Worm (Caenorhabditis elegans) whole organism, midembryonic: ENCODE measurements around the gene dnpp-1.

ENCODE experiments used
- T22C8.4 ChIP-seq: fragments of 200-800 bp; sonication (Bioruptor generic); IDR thresholded peaks from 2 replicates; pipeline ENCODE4 v1.3.6; 2022; ENCODE audit warnings: missing genetic modification characterization, missing compliant biosample characterization
- cog-1 ChIP-seq: sonication (generic microtip); optimal IDR thresholded peaks from 2 replicates; lab custom pipeline; 2016; ENCODE audit warnings: missing genetic modification characterization, missing compliant biosample characterization
- flt-1 ChIP-seq: fragments of 200-800 bp; sonication (Bioruptor generic); IDR thresholded peaks from 2 replicates; pipeline ENCODE4 v1.3.6; 2022; ENCODE audit warnings: missing genetic modification characterization, missing compliant biosample characterization
- klf-2 ChIP-seq: fragments of 200-800 bp; sonication (Bioruptor generic); conservative IDR thresholded peaks from 2 replicates; pipeline ENCODE4 v1.3.6; 2022; ENCODE audit warnings: missing genetic modification reagents, missing genetic modification characterization, missing compliant biosample characterization
- med-1 ChIP-seq: sonication (generic microtip); optimal IDR thresholded peaks from 2 replicates; lab custom pipeline; 2017; ENCODE audit warnings: missing genetic modification characterization, mild to moderate bottlenecking, missing compliant biosample characterization, antibody characterized with exemption, missing genetic modification reagents; ENCODE audit not compliant: insufficient read depth
- ref-1 ChIP-seq: fragments of 200-800 bp; sonication (Bioruptor generic); conservative IDR thresholded peaks from 2 replicates; pipeline ENCODE4 v1.3.6; 2022; ENCODE audit warnings: missing genetic modification reagents, missing genetic modification characterization, missing compliant biosample characterization
- tab-1 ChIP-seq: fragments of 200-800 bp; sonication (Bioruptor generic); IDR thresholded peaks from 2 replicates; pipeline ENCODE4 v1.3.6; 2022; ENCODE audit warnings: missing genetic modification characterization, missing compliant biosample characterization
- ztf-23 ChIP-seq: fragments of 200-800 bp; sonication (Bioruptor generic); IDR thresholded peaks from 2 replicates; pipeline ENCODE4 v1.3.6; 2022; ENCODE audit warnings: missing genetic modification reagents, missing genetic modification characterization, missing compliant biosample characterization
- ztf-29 ChIP-seq: fragments of 200-800 bp; sonication (Bioruptor generic); IDR thresholded peaks from 2 replicates; pipeline ENCODE4 v1.3.6; 2022; ENCODE audit warnings: missing genetic modification reagents, missing genetic modification characterization, missing compliant biosample characterization

dnpp-1 gene

DNA sequence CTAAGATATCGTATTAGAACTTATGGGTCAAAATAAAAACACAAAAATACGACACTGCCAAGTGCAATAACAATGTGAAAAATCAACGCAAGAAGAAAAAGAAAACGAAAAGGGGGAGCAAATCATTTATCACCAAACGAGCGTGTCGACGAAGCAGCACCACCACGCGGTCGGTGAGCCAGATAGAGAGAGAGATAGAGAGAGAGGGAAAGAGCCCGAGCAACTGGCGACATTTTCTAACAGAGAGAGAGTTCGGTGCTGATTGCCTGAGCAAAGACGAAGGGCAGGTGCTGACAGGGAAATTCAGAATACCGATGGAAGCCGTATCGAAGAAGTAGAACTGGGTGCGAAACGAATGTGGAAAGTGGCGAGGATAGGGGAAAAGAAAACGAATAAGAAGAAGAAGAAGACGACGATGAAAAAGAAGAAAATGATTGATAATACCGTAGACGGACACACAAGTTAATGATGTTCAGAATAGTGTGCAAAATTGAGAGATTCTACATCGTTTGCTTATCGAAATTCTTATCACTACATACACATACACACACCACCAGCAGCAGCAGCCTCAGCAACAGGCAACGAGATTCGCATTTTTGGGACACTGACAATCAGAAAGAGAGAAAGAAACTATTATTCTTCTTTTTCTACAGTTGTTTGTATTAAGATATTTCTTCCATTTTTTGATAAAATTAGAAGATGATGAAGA lies 28.3 kb downstream of the dnpp-1 start:
- TF ChIP-seq ztf-29 (GFP tag; lab: Robert Waterston, UW) (no peak), tab-1 (GFP tag; lab: Robert Waterston, UW) (no peak), flt-1 (GFP tag; lab: Robert Waterston, UW) (no peak), cog-1 (tag; lab: Kevin White, UChicago) (no peak), klf-2 (GFP tag; lab: Robert Waterston, UW) (no peak), T22C8.4 (GFP tag; lab: Robert Waterston, UW) (no peak), ztf-23 (GFP tag; lab: Robert Waterston, UW) (0 out of 2 replicates have a peak, but pooled peaks have one; percentile 22), med-1 (no peak)

DNA sequence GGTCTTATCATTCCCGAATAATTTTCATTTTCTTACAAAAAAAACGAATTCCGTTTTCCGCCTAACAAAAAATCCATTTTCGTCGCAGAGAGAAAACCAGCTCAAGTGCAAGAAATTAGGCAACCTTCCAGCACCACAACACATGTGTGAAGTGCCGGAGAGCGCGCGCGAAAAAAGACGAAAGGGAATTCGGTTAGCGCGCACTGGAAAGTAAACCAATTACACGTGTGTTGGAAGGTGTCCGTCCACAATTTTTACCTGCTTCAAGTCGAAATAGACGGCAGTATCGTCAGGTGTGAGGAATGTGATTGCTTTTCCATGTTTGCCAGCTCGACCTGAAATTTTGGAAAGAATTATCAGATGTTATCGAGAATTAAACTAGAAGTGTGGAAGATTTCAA lies 28.9 kb downstream of the dnpp-1 start:
- TF ChIP-seq flt-1 (GFP tag; lab: Robert Waterston, UW): no peak
- no peak for TF ChIP-seq ztf-29 (GFP tag; lab: Robert Waterston, UW)
- TF ChIP-seq cog-1 (tag; lab: Kevin White, UChicago): no peak
- TF ChIP-seq ref-1 (GFP tag; lab: Robert Waterston, UW): no peak
- no peak for TF ChIP-seq med-1
- TF ChIP-seq tab-1 (GFP tag; lab: Robert Waterston, UW): no peak
- TF ChIP-seq klf-2 (GFP tag; lab: Robert Waterston, UW): no peak
- no peak for TF ChIP-seq T22C8.4 (GFP tag; lab: Robert Waterston, UW)
- TF ChIP-seq ztf-23 (GFP tag; lab: Robert Waterston, UW): no peak

DNA sequence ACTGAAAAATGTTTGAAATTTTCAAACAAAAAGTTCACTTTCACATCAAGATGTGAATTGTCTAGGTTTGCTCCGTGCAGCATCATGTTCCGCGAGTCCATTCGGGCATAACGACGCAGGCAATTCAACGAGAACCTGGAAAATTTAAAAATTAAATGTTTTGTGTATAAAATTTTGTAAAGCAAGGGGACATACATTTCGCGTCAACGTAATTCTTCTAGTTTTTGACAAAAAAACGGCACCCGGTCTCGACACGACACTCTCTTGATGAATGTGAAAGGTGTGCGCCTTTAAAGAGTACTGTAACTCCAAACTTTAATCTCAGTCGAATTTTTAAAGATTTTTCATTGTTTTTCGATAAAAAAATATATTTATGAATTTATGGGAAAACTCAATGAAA lies 29.6 kb downstream of the dnpp-1 start, which contains the start of gene R12B2.6:
R12B2.6 (minus strand) TSS at position 101 of the 400 bp plus-strand sequence.
- no peak for TF ChIP-seq flt-1 (GFP tag; lab: Robert Waterston, UW)
- TF ChIP-seq tab-1 (GFP tag; lab: Robert Waterston, UW): no peak
- TF ChIP-seq med-1: no peak
- TF ChIP-seq ref-1 (GFP tag; lab: Robert Waterston, UW): no peak
- no peak for TF ChIP-seq T22C8.4 (GFP tag; lab: Robert Waterston, UW)
- no peak for TF ChIP-seq ztf-29 (GFP tag; lab: Robert Waterston, UW)
- TF ChIP-seq ztf-23 (GFP tag; lab: Robert Waterston, UW): no peak

DNA sequence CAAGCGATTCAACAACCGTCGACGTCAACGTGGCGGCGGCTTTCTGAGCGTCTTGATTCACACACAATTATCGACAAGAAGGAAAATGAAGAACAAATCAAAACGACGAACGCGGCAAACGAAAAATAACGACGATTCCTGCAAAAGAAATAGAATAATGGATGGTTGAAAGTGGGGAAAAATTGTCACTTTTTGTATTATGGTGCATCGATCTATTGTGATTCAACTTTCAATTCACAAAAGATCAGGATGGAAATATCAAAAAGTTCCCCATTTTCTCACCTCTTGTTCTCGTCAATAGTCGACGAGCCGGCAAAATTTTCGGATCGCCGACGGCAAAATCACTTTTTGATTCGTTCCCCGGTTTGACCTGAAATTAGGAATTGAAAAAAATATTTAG lies 30.2 kb downstream of the dnpp-1 start, which contains the start of the genes R12B2.13 and mdt-15:
R12B2.13 (minus strand) TSS at position 101 of the 400 bp plus-strand sequence.
mdt-15 (minus strand) TSS at position 376 of the 400 bp plus-strand sequence.
- TF ChIP-seq med-1: no peak
- no peak for TF ChIP-seq tab-1 (GFP tag; lab: Robert Waterston, UW)
- TF ChIP-seq cog-1 (tag; lab: Kevin White, UChicago): no peak
- no peak for TF ChIP-seq ztf-23 (GFP tag; lab: Robert Waterston, UW)
- no peak for TF ChIP-seq klf-2 (GFP tag; lab: Robert Waterston, UW)
- TF ChIP-seq flt-1 (GFP tag; lab: Robert Waterston, UW): no peak

DNA sequence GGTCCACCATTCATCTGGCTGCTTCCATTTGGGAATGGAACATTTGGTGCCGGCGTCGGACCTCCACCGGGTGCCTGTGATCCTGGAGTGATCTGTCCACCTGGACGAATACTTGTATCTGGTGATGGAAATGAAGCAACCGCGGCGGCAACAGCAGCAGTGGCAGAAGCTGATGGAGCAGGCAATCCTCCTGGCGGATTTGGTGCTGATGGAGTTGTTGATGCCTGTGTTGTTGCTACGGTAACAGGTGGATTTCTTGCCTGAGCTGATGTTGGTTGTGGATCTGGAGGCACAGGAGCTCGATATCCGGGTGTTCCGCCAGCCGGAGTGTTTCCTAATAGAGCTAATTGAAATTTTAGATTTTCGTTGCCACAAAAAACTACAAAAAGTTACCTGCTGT lies 31.2 kb downstream of the dnpp-1 start:
- TF ChIP-seq ztf-23 (GFP tag; lab: Robert Waterston, UW) (no peak), med-1 (no peak), tab-1 (GFP tag; lab: Robert Waterston, UW) (no peak), cog-1 (tag; lab: Kevin White, UChicago) (no peak), ztf-29 (GFP tag; lab: Robert Waterston, UW) (no peak), ref-1 (GFP tag; lab: Robert Waterston, UW) (no peak), T22C8.4 (GFP tag; lab: Robert Waterston, UW) (no peak), flt-1 (GFP tag; lab: Robert Waterston, UW) (no peak), klf-2 (GFP tag; lab: Robert Waterston, UW) (no peak)

DNA sequence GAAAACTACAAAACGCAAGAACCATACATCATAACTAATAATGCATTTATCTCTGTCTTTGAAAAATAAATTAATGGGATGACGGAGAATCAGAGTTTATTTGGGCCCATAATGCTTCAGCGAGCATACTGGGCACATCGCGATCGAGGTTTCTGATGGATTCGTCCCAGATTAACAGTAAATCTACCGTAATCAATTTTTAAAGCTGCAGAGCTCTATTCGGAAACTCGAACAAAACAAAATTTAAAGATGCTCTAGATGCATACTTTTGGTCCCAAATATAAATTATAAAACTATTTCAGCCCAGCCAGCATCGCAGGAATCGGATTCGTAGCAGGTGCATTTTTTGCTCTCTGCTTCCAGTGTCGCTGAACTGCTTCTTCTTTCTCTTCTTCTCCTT lies 35.5 kb downstream of the dnpp-1 start:
- TF ChIP-seq tab-1 (GFP tag; lab: Robert Waterston, UW) (no peak), ztf-23 (GFP tag; lab: Robert Waterston, UW) (no peak), klf-2 (GFP tag; lab: Robert Waterston, UW) (no peak), ref-1 (GFP tag; lab: Robert Waterston, UW) (no peak), T22C8.4 (GFP tag; lab: Robert Waterston, UW) (no peak), med-1 (no peak), flt-1 (GFP tag; lab: Robert Waterston, UW) (no peak), ztf-29 (GFP tag; lab: Robert Waterston, UW) (no peak), cog-1 (tag; lab: Kevin White, UChicago) (no peak)

DNA sequence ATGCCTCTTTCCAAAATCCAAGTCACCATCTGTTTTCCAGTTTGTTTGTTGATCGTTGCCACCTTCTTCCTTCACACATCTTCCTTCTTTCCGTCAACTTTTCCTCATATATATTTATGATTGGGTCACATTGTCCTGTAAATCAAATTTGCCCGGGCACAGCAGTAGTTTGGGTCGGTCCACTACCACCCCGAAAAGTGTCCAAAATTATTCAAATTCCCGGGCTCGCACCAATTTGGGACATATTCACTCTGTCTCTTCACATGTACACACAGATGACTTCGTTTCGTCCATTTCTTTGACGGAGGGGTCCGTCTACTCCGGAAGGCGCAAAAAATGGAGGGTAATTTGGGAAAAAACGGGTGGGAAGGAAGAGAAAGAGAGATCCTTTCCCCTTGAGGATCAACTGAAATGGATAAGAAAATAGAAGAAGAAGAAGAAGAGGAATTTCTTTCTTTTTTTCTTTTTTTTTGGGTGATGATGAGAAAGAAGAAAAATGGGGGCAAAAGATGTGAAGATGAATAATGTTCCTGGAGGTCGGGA lies 36.6 kb downstream of the dnpp-1 start:
- TF ChIP-seq flt-1 (GFP tag; lab: Robert Waterston, UW): no peak
- TF ChIP-seq med-1: no peak
- TF ChIP-seq klf-2 (GFP tag; lab: Robert Waterston, UW): no peak
- no peak for TF ChIP-seq ref-1 (GFP tag; lab: Robert Waterston, UW)
- TF ChIP-seq ztf-29 (GFP tag; lab: Robert Waterston, UW): no peak

DNA sequence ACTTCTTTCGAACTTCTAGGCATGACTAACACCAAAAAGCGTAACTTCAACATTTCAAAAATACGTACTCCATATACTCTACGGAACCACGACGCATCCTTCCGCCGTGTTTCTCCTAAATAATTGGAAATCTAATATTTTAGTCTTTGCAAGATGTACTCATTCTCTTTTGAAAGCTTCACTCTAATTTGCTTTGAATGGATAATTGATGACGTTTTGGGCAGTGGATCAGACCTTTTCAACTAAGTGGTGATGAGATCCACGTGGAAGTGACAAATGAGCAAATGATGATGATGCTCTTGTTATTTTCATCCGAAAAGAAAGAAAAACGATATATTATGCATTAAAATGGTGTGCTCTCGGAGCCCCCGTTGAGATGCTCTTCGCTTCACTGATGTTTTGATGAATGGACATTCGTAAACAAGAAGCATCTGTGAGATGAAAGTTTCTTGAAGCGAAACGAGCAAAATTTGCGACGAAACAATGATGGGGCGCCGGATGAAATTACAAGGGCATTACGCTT lies 39.1 kb downstream of the dnpp-1 start:
- TF ChIP-seq tab-1 (GFP tag; lab: Robert Waterston, UW) (no peak), klf-2 (GFP tag; lab: Robert Waterston, UW) (no peak), ztf-29 (GFP tag; lab: Robert Waterston, UW) (no peak), flt-1 (GFP tag; lab: Robert Waterston, UW) (no peak), ref-1 (GFP tag; lab: Robert Waterston, UW) (no peak), med-1 (no peak), ztf-23 (GFP tag; lab: Robert Waterston, UW) (no peak), T22C8.4 (GFP tag; lab: Robert Waterston, UW) (no peak), cog-1 (tag; lab: Kevin White, UChicago) (no peak)

DNA sequence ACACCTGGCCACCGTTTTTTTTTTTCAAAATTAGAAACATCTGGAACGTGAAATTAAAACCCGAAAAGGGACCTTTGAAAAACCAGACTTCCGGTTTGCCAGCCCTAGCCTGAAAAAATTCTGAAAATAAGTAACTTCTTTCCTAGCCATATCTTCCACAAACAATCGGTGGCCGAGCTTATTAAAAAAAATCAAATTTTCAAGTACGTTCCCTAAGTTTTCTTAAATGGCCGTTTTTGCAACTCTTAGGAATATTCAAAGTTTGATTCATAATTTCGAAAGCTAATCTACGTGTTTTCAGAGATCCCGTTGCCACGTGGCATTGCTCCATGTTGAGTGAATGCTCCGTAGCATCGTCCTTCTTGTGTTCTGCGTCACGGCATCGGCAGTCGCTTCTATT lies 40.0 kb downstream of the dnpp-1 start, which contains the start of gene R12B2.8:
R12B2.8 (plus strand) TSS at position 301 of the 400 bp plus-strand sequence.
- TF ChIP-seq flt-1 (GFP tag; lab: Robert Waterston, UW) (no peak), ztf-23 (GFP tag; lab: Robert Waterston, UW) (no peak), ztf-29 (GFP tag; lab: Robert Waterston, UW) (no peak), cog-1 (tag; lab: Kevin White, UChicago) (no peak), klf-2 (GFP tag; lab: Robert Waterston, UW) (no peak), tab-1 (GFP tag; lab: Robert Waterston, UW) (no peak), T22C8.4 (GFP tag; lab: Robert Waterston, UW) (no peak), ref-1 (GFP tag; lab: Robert Waterston, UW) (no peak), med-1 (no peak)
